Worm (Caenorhabditis elegans): ENCODE results near the gene dhs-22.

DNA sequence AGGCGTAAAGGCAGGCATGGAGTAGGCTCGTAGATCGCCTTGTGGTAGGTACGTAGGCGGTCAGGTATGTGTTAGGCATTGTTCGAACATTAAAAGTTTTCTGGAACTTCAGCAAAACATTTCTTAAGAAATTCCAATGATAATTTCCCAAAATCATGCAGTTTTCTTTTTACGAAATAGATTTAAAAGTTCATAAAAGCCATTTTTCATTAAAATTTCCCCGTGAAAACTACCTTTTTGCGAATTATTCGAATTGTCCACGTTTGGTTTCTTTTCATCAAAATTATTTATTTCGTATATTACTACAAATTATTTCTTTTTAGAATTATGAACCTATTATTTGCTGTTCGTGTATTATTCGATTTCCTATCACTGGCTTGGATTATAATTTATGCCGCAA is 26.5 kb downstream of the dhs-22 start, which contains the start of gene C15H11.13:
- TF ChIP-seq mep-1 (tag; optimal IDR thresholded peaks at IDR 0.05) (no peak), zag-1 (tag; optimal IDR thresholded peaks at IDR 0.05) (no peak), lin-15B (tag; optimal IDR thresholded peaks at IDR 0.05) (no peak), ceh-82 (tag; optimal IDR thresholded peaks at IDR 0.05) (no peak), ceh-88 (GFP tag; IDR thresholded peaks at IDR 0.05) (no peak), lin-39 (tag; optimal IDR thresholded peaks at IDR 0.05) (no peak), hlh-17 (GFP tag; optimal IDR thresholded peaks at IDR 0.05; ENCODE audit: borderline replicate concordance) (no peak), xbp-1 (tag; optimal IDR thresholded peaks at IDR 0.05) (no peak), egl-13 (tag; optimal IDR thresholded peaks at IDR 0.05) (no peak), egl-27 (tag; optimal IDR thresholded peaks at IDR 0.05) (no peak), dpl-1 (GFP tag; optimal IDR thresholded peaks at IDR 0.05) (no peak), tbx-2 (tag; optimal IDR thresholded peaks at IDR 0.05) (no peak), nhr-77 (tag; optimal IDR thresholded peaks at IDR 0.05) (no peak), ceh-90 (tag; optimal IDR thresholded peaks at IDR 0.05) (no peak)
